Fruit fly (Drosophila melanogaster): ENCODE measurements around the gene CG42831.

DNA sequence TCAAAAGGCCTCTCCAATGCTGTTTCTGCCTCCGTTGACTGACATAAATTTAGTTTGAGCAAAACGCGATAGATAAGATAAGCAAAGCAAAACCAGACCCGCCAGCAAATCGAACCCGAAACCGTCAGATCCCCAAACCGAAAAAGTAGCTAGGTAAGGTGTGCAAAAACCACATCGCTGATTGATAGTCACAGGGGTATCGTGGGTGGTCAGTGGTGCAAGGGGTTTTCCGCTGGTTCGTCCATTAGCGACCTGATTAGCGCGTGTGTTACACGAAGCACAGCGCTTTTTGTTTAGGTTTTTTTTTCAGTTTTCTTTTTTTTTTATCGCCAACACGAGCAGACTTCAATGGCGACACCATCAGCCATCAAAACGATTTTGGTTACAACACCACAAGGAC lies 49.3 kb downstream of the CG42831 start:
- TF ChIP-seq tup (GFP tag; optimal IDR thresholded peaks at IDR 0.05), result no peak
- TF ChIP-seq CG10209 (GFP tag; optimal IDR thresholded peaks at IDR 0.05), result no peak
- no peak for TF ChIP-seq CG2120 (GFP tag; optimal IDR thresholded peaks at IDR 0.05)

Measured in whole organism, embryonic.